Fruit fly (Drosophila melanogaster) whole organism, embryonic: Measurements from ENCODE around the gene Mlc2.

Experiments
- Adf1 ChIP-seq: fragments of 200-800 bp; sonication (Bioruptor generic); IDR thresholded peaks from 2 replicates; pipeline ENCODE4 v1.3.6; 2022; ENCODE audit warnings: missing biosample characterization, missing genetic modification characterization
- CG12391 ChIP-seq: fragments of 200-800 bp; sonication (Bioruptor generic); optimal IDR thresholded peaks from 3 replicates; lab custom pipeline; 2018; ENCODE audit warnings: missing biosample characterization, mild to moderate bottlenecking, missing genetic modification characterization, moderate library complexity
- CG12769 ChIP-seq: fragments of 200-800 bp; sonication (Bioruptor generic); optimal IDR thresholded peaks from 2 replicates; lab custom pipeline; 2019; ENCODE audit warnings: missing biosample characterization, mild to moderate bottlenecking, missing genetic modification characterization, moderate library complexity
- CG12942 ChIP-seq: fragments of 200-800 bp; sonication (Bioruptor generic); optimal IDR thresholded peaks from 3 replicates; lab custom pipeline; 2016; ENCODE audit warnings: missing biosample characterization, missing genetic modification characterization
- CG13775 ChIP-seq: fragments of 200-800 bp; sonication (Bioruptor generic); optimal IDR thresholded peaks from 3 replicates; lab custom pipeline; 2017; ENCODE audit warnings: missing biosample characterization, mild to moderate bottlenecking, missing genetic modification characterization
- CG15479 ChIP-seq: fragments of 200-800 bp; sonication (Bioruptor generic); optimal IDR thresholded peaks from 3 replicates; lab custom pipeline; 2019; ENCODE audit warnings: missing biosample characterization, mild to moderate bottlenecking, missing genetic modification characterization, moderate library complexity
- CG1647 ChIP-seq: fragments of 200-800 bp; sonication (Bioruptor generic); optimal IDR thresholded peaks from 3 replicates; lab custom pipeline; 2016; ENCODE audit warnings: missing biosample characterization, missing genetic modification characterization
- CG16815 ChIP-seq: fragments of 200-800 bp; sonication (Bioruptor generic); optimal IDR thresholded peaks from 3 replicates; lab custom pipeline; 2017; ENCODE audit warnings: missing biosample characterization, mild to moderate bottlenecking, missing genetic modification characterization
- CG1792 ChIP-seq: fragments of 200-800 bp; sonication (Bioruptor generic); optimal IDR thresholded peaks from 2 replicates; lab custom pipeline; 2016; ENCODE audit warnings: missing biosample characterization, missing genetic modification characterization
- CG2875 ChIP-seq: fragments of 200-800 bp; sonication (Bioruptor generic); optimal IDR thresholded peaks from 2 replicates; lab custom pipeline; 2017; ENCODE audit warnings: missing biosample characterization, mild to moderate bottlenecking, missing genetic modification characterization, missing genetic modification reagents
- CG30431 ChIP-seq: fragments of 200-800 bp; sonication (Bioruptor generic); optimal IDR thresholded peaks from 2 replicates; lab custom pipeline; 2017; ENCODE audit warnings: missing biosample characterization, missing genetic modification characterization
- CG31388 ChIP-seq: fragments of 200-800 bp; sonication (Bioruptor generic); optimal IDR thresholded peaks from 2 replicates; lab custom pipeline; 2016; ENCODE audit warnings: missing biosample characterization, missing genetic modification characterization
- CG34422 ChIP-seq: fragments of 200-800 bp; sonication (Bioruptor generic); IDR thresholded peaks from 3 replicates; pipeline ENCODE4 v1.3.6; 2022; ENCODE audit warnings: missing biosample characterization, missing genetic modification characterization
- CG4424 ChIP-seq: fragments of 200-800 bp; sonication (Bioruptor generic); optimal IDR thresholded peaks from 3 replicates; lab custom pipeline; 2016; ENCODE audit warnings: missing biosample characterization, missing genetic modification characterization
- CG5953 ChIP-seq: fragments of 200-800 bp; sonication (Bioruptor generic); IDR thresholded peaks from 2 replicates; pipeline ENCODE4 v1.3.6; 2022; ENCODE audit warnings: missing biosample characterization, missing genetic modification characterization
- CG6765 ChIP-seq: fragments of 200-800 bp; sonication (Bioruptor generic); optimal IDR thresholded peaks from 3 replicates; lab custom pipeline; 2017; ENCODE audit warnings: missing biosample characterization, mild to moderate bottlenecking, missing genetic modification characterization
- CG6791 ChIP-seq: fragments of 200-800 bp; sonication (Bioruptor generic); IDR thresholded peaks from 3 replicates; pipeline ENCODE4 v1.3.6; 2022; ENCODE audit warnings: missing biosample characterization, missing genetic modification characterization; ENCODE audit not compliant: partially characterized antibody
- CG6854 ChIP-seq: fragments of 200-800 bp; sonication (Bioruptor generic); optimal IDR thresholded peaks from 3 replicates; lab custom pipeline; 2017; ENCODE audit warnings: missing biosample characterization, mild to moderate bottlenecking, missing genetic modification characterization
- CG7839 ChIP-seq: fragments of 200-800 bp; sonication (Bioruptor generic); optimal IDR thresholded peaks from 3 replicates; lab custom pipeline; 2018; ENCODE audit warnings: missing biosample characterization, mild to moderate bottlenecking, missing genetic modification characterization, moderate library complexity
- E2f2 ChIP-seq: fragments of 200-800 bp; sonication (Bioruptor generic); IDR thresholded peaks from 2 replicates; pipeline ENCODE4 v1.3.6; 2022; ENCODE audit warnings: missing biosample characterization, missing genetic modification characterization
- HmgZ ChIP-seq: fragments of 200-800 bp; sonication (Bioruptor generic); optimal IDR thresholded peaks from 2 replicates; lab custom pipeline; 2018; ENCODE audit warnings: missing biosample characterization, mild to moderate bottlenecking, missing genetic modification characterization
- Hr39 ChIP-seq: fragments of >200 bp; optimal IDR thresholded peaks from 2 replicates; lab custom pipeline; 2017
- Hr78 ChIP-seq, 2 experiments: fragments of 200-800 bp in 1 of 2; fragments of >200 bp in 1 of 2; sonication (Bioruptor generic) in 1 of 2; optimal IDR thresholded peaks; 2 replicates each; lab custom pipeline; 2017 to 2019; ENCODE audit warnings: missing biosample characterization in 2 of 2, missing genetic modification characterization in 2 of 2, mild to moderate bottlenecking in 1 of 2, moderate library complexity in 1 of 2
- Lhr ChIP-seq: fragments of 200-800 bp; sonication (Bioruptor generic); optimal IDR thresholded peaks from 3 replicates; lab custom pipeline; 2017; ENCODE audit warnings: mild to moderate bottlenecking, missing biosample characterization, missing genetic modification reagents, missing genetic modification characterization
- Mad ChIP-seq: fragments of 200-800 bp; sonication (Bioruptor generic); optimal IDR thresholded peaks from 2 replicates; lab custom pipeline; 2016; ENCODE audit warnings: missing biosample characterization, missing genetic modification characterization
- NK7.1 ChIP-seq: fragments of 200-800 bp; sonication (Bioruptor generic); optimal IDR thresholded peaks from 3 replicates; lab custom pipeline; 2016; ENCODE audit warnings: missing biosample characterization, missing genetic modification characterization
- Pdp1 ChIP-seq, 2 experiments: fragments of 200-800 bp; sonication (Bioruptor generic); optimal IDR thresholded peaks; 3 replicates each; lab custom pipeline; 2016; ENCODE audit warnings: missing biosample characterization in 2 of 2, missing genetic modification characterization in 2 of 2, mild to moderate bottlenecking in 1 of 2, moderate library complexity in 1 of 2
- TFAM ChIP-seq: fragments of 200-800 bp; sonication (Bioruptor generic); optimal IDR thresholded peaks from 2 replicates; lab custom pipeline; 2017; ENCODE audit warnings: missing biosample characterization, missing genetic modification characterization, inconsistent platforms
- Trl ChIP-seq, 3 experiments: fragments of >200 bp in 2 of 3; fragments of 200-800 bp in 1 of 3; sonication (Bioruptor generic) in 1 of 3; optimal IDR thresholded peaks; 2 replicates in 1 of 3; 3 replicates in 2 of 3; lab custom pipeline; 2016 to 2017; ENCODE audit warnings: missing biosample characterization in 1 of 3, missing genetic modification characterization in 1 of 3
- ab ChIP-seq: fragments of 200-800 bp; sonication (Bioruptor generic); optimal IDR thresholded peaks from 2 replicates; lab custom pipeline; 2016; ENCODE audit warnings: missing biosample characterization, missing genetic modification characterization
- ash1 ChIP-seq: fragments of 200-800 bp; sonication (Bioruptor generic); optimal IDR thresholded peaks from 2 replicates; lab custom pipeline; 2018; ENCODE audit warnings: missing biosample characterization, mild to moderate bottlenecking, missing genetic modification characterization
- dysf ChIP-seq: fragments of 200-800 bp; sonication (Bioruptor generic); IDR thresholded peaks from 3 replicates; pipeline ENCODE4 v1.3.6; 2022; ENCODE audit warnings: missing biosample characterization, missing genetic modification characterization
- en ChIP-seq: fragments of 200-800 bp; sonication (Bioruptor generic); optimal IDR thresholded peaks from 2 replicates; lab custom pipeline; 2016; ENCODE audit warnings: missing biosample characterization, missing genetic modification characterization
- esg ChIP-seq: fragments of 200-800 bp; sonication (Bioruptor generic); conservative IDR thresholded peaks from 2 replicates; pipeline ENCODE4 v1.3.6; 2022; ENCODE audit warnings: missing biosample characterization, missing genetic modification characterization
- gce ChIP-seq: fragments of 200-800 bp; sonication (Bioruptor generic); IDR thresholded peaks from 3 replicates; pipeline ENCODE4 v1.3.6; 2022; ENCODE audit warnings: missing biosample characterization, missing genetic modification characterization
- gro ChIP-seq: fragments of 200-800 bp; sonication (Bioruptor generic); optimal IDR thresholded peaks from 2 replicates; lab custom pipeline; 2016; ENCODE audit warnings: missing biosample characterization, missing genetic modification characterization
- ham ChIP-seq: fragments of 200-800 bp; sonication (Bioruptor generic); IDR thresholded peaks from 2 replicates; pipeline ENCODE4 v1.3.6; 2022; ENCODE audit warnings: missing biosample characterization, missing genetic modification characterization
- her ChIP-seq: fragments of 200-800 bp; sonication (Bioruptor generic); optimal IDR thresholded peaks from 2 replicates; lab custom pipeline; 2016; ENCODE audit warnings: missing biosample characterization, missing genetic modification characterization
- lmd ChIP-seq: fragments of 200-800 bp; sonication (Bioruptor generic); IDR thresholded peaks from 2 replicates; pipeline ENCODE4 v1.3.6; 2022; ENCODE audit warnings: missing biosample characterization, missing genetic modification characterization
- onecut ChIP-seq: fragments of 200-800 bp; sonication (Bioruptor generic); IDR thresholded peaks from 2 replicates; pipeline ENCODE4 v1.3.6; 2022; ENCODE audit warnings: missing biosample characterization, missing genetic modification characterization
- p53 ChIP-seq: fragments of 200-800 bp; sonication (Bioruptor generic); optimal IDR thresholded peaks from 2 replicates; lab custom pipeline; 2016; ENCODE audit warnings: missing biosample characterization, missing genetic modification characterization
- pros ChIP-seq: fragments of 200-800 bp; sonication (Bioruptor generic); optimal IDR thresholded peaks from 3 replicates; lab custom pipeline; 2019; ENCODE audit warnings: missing biosample characterization, mild to moderate bottlenecking, missing genetic modification characterization, moderate library complexity
- pum ChIP-seq: fragments of 200-800 bp; sonication (Bioruptor generic); optimal IDR thresholded peaks from 2 replicates; lab custom pipeline; 2016; ENCODE audit warnings: missing biosample characterization, missing genetic modification characterization
- repo ChIP-seq: fragments of 200-800 bp; sonication (Bioruptor generic); optimal IDR thresholded peaks from 2 replicates; lab custom pipeline; 2016; ENCODE audit warnings: missing biosample characterization, missing genetic modification characterization
- slou ChIP-seq: fragments of 200-800 bp; sonication (Bioruptor generic); optimal IDR thresholded peaks from 3 replicates; lab custom pipeline; 2016; ENCODE audit warnings: missing biosample characterization, missing genetic modification characterization
- tna ChIP-seq: fragments of 200-800 bp; sonication (Bioruptor generic); IDR thresholded peaks from 2 replicates; pipeline ENCODE4 v1.3.6; 2022; ENCODE audit warnings: missing biosample characterization, missing genetic modification characterization; ENCODE audit not compliant: partially characterized antibody
- trem ChIP-seq: fragments of 200-800 bp; optimal IDR thresholded peaks from 3 replicates; lab custom pipeline; 2019; ENCODE audit warnings: missing biosample characterization, mild to moderate bottlenecking, missing genetic modification characterization, moderate library complexity
- tx ChIP-seq: fragments of 200-800 bp; sonication (Bioruptor generic); optimal IDR thresholded peaks from 2 replicates; lab custom pipeline; 2016; ENCODE audit warnings: missing biosample characterization, missing genetic modification characterization
- wdn ChIP-seq: fragments of 200-800 bp; sonication (Bioruptor generic); IDR thresholded peaks from 2 replicates; pipeline ENCODE4 v1.3.6; 2022; ENCODE audit warnings: missing biosample characterization, missing genetic modification characterization
- zen ChIP-seq: fragments of 200-800 bp; sonication (Bioruptor generic); optimal IDR thresholded peaks from 3 replicates; lab custom pipeline; 2018; ENCODE audit warnings: missing biosample characterization, mild to moderate bottlenecking, missing genetic modification characterization, moderate library complexity
- zfh1 ChIP-seq: fragments of 200-800 bp; sonication (Bioruptor generic); IDR thresholded peaks from 3 replicates; pipeline ENCODE4 v1.3.6; 2022; ENCODE audit warnings: missing biosample characterization, missing genetic modification characterization

The Mlc2 gene

DNA sequence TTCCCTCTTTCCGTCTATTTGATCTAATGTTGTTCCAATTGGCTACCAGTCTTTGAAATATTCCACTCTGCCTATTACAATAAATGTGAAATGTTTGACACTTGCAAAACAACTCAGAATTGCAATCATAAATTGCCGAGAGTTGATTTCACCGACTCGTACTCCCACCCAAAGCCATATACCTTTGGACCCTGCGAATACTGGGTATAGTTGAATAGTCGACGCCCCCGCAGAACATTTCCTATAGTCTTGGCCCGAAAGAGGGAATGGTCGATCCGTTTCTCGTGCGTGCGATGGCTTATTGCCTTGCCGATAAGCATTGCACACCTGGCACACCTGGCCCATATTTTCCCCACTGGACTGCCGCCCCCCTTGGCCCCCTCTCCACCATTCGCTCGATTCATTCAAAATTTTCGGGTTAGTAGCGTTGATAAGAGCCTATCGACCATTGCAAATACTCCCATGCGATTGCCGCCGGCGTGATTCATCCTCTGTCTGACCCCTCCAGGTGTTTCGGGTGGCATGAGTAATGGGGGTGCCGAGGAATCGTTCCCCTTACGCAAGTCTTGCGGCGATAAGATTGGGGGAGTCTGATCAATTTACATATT, 25.8 kb upstream of the Mlc2 start (continued):
- TF ChIP-seq Adf1 (GFP tag; lab: Robert Waterston, UW) (peak; percentile 24; the same call in 1 of the 2 replicates), tna (GFP tag; lab: Robert Waterston, UW) (no peak), Hr78 (GFP tag; optimal IDR thresholded peaks at IDR 0.05; lab: Kevin White, UChicago) (peak in 1 of 2 experiments; percentile 46), CG13775 (GFP tag; lab: Kevin White, UChicago) (no peak), onecut (GFP tag; lab: Robert Waterston, UW) (no peak), CG4424 (GFP tag; lab: Kevin White, UChicago) (peak; percentile 3), tx (GFP tag; lab: Kevin White, UChicago) (no peak), trem (no peak), esg (no peak), ab (GFP tag; lab: Kevin White, UChicago) (no peak), CG34422 (GFP tag; lab: Robert Waterston, UW) (no peak), CG1792 (GFP tag; lab: Kevin White, UChicago) (no peak), CG15479 (no peak), NK7.1 (GFP tag; lab: Kevin White, UChicago) (no peak), her (GFP tag; lab: Kevin White, UChicago) (no peak), Hr39 (lab: Kevin White, UChicago) (no peak), dysf (GFP tag; lab: Robert Waterston, UW) (peak; percentile 64), CG16815 (GFP tag; lab: Kevin White, UChicago) (no peak), wdn (GFP tag; lab: Robert Waterston, UW) (0 out of 2 replicates have a peak, but pooled peaks have one; percentile 26), repo (no peak), CG6765 (GFP tag; lab: Kevin White, UChicago) (no peak), gro (no peak), zfh1 (GFP tag; lab: Robert Waterston, UW) (peak; percentile 26; the same call in 1 of the 3 replicates), Trl (optimal IDR thresholded peaks at IDR 0.05; lab: Kevin White, UChicago) (no peak), Trl (GFP tag; optimal IDR thresholded peaks at IDR 0.05; lab: Kevin White, UChicago) (peak; percentile 5), Mad (GFP tag; lab: Kevin White, UChicago) (no peak), CG1647 (GFP tag; lab: Kevin White, UChicago) (no peak), CG12391 (tag; lab: Kevin White, UChicago) (no peak), CG2875 (GFP tag; lab: Kevin White, UChicago) (no peak), CG6854 (GFP tag; lab: Kevin White, UChicago) (no peak), p53 (GFP tag; lab: Kevin White, UChicago) (no peak), TFAM (GFP tag; lab: Kevin White, UChicago) (no peak), gce (no peak), CG31388 (GFP tag; lab: Kevin White, UChicago) (no peak), pros (GFP tag; lab: Kevin White, UChicago) (no peak), lmd (GFP tag; lab: Robert Waterston, UW) (peak; percentile 36), CG30431 (GFP tag; lab: Kevin White, UChicago) (no peak), zen (tag; lab: Kevin White, UChicago) (no peak), CG12769 (tag; lab: Kevin White, UChicago) (peak; percentile 96), ash1 (GFP tag; lab: Kevin White, UChicago) (no peak), CG7839 (tag; lab: Kevin White, UChicago) (peak; percentile 31), slou (GFP tag; lab: Kevin White, UChicago) (no peak), HmgZ (tag; lab: Kevin White, UChicago) (no peak), Lhr (GFP tag; lab: Kevin White, UChicago) (no peak), en (GFP tag; lab: Kevin White, UChicago) (no peak), CG6791 (GFP tag; lab: Robert Waterston, UW) (no peak), pum (GFP tag; lab: Kevin White, UChicago) (no peak), E2f2 (no peak), ham (0 out of 2 replicates have a peak, but pooled peaks have one; percentile 5), Pdp1 (GFP tag; optimal IDR thresholded peaks at IDR 0.05; lab: Kevin White, UChicago) (peak; percentile 29 to 80), CG12942 (no peak), CG5953 (GFP tag; lab: Robert Waterston, UW) (no peak)
